Worm (Caenorhabditis elegans) whole organism, mixed stage, embryonic: ENCODE data around the gene ttr-48.

ENCODE experiments used
- lsy-2 ChIP-seq: fragments of 150-350 bp; optimal IDR thresholded peaks from 2 replicates; lab custom pipeline; 2014; ENCODE audit warnings: missing biosample characterization, missing genetic modification characterization
- unc-39 ChIP-seq: fragments of 150-350 bp; optimal IDR thresholded peaks from 2 replicates; lab custom pipeline; 2014; ENCODE audit warnings: missing biosample characterization, missing genetic modification characterization

ce11 chrX:3822061-3822460, 20.2 kb downstream of the ttr-48 start:
- no peak for TF ChIP-seq lsy-2 (tag; lab: Kevin White, UChicago)
- TF ChIP-seq unc-39: no peak
